Worm (Caenorhabditis elegans) whole organism, midembryonic: ENCODE results near the gene Y73B6BL.47.

Experiments
- T22C8.4 ChIP-seq: fragments of 200-800 bp; sonication (Bioruptor generic); IDR thresholded peaks from 2 replicates; pipeline ENCODE4 v1.3.6; 2022; ENCODE audit warnings: missing genetic modification characterization, missing compliant biosample characterization
- cog-1 ChIP-seq: sonication (generic microtip); optimal IDR thresholded peaks from 2 replicates; lab custom pipeline; 2016; ENCODE audit warnings: missing genetic modification characterization, missing compliant biosample characterization
- flt-1 ChIP-seq: fragments of 200-800 bp; sonication (Bioruptor generic); IDR thresholded peaks from 2 replicates; pipeline ENCODE4 v1.3.6; 2022; ENCODE audit warnings: missing genetic modification characterization, missing compliant biosample characterization
- klf-2 ChIP-seq: fragments of 200-800 bp; sonication (Bioruptor generic); conservative IDR thresholded peaks from 2 replicates; pipeline ENCODE4 v1.3.6; 2022; ENCODE audit warnings: missing genetic modification reagents, missing genetic modification characterization, missing compliant biosample characterization
- med-1 ChIP-seq: sonication (generic microtip); optimal IDR thresholded peaks from 2 replicates; lab custom pipeline; 2017; ENCODE audit warnings: missing genetic modification characterization, mild to moderate bottlenecking, missing compliant biosample characterization, antibody characterized with exemption, missing genetic modification reagents; ENCODE audit not compliant: insufficient read depth
- ref-1 ChIP-seq: fragments of 200-800 bp; sonication (Bioruptor generic); conservative IDR thresholded peaks from 2 replicates; pipeline ENCODE4 v1.3.6; 2022; ENCODE audit warnings: missing genetic modification reagents, missing genetic modification characterization, missing compliant biosample characterization
- tab-1 ChIP-seq: fragments of 200-800 bp; sonication (Bioruptor generic); IDR thresholded peaks from 2 replicates; pipeline ENCODE4 v1.3.6; 2022; ENCODE audit warnings: missing genetic modification characterization, missing compliant biosample characterization
- ztf-23 ChIP-seq: fragments of 200-800 bp; sonication (Bioruptor generic); IDR thresholded peaks from 2 replicates; pipeline ENCODE4 v1.3.6; 2022; ENCODE audit warnings: missing genetic modification reagents, missing genetic modification characterization, missing compliant biosample characterization
- ztf-29 ChIP-seq: fragments of 200-800 bp; sonication (Bioruptor generic); IDR thresholded peaks from 2 replicates; pipeline ENCODE4 v1.3.6; 2022; ENCODE audit warnings: missing genetic modification reagents, missing genetic modification characterization, missing compliant biosample characterization

Y73B6BL.47 gene

ce11 chrIV:6416553-6416952, 54.8 kb downstream of the Y73B6BL.47 start, which contains the start of gene Y73B6BL.22:
Gene Y73B6BL.22, minus strand, starts transcription at chrIV:6416653.
- TF ChIP-seq ztf-29 (GFP tag; lab: Robert Waterston, UW) (no peak), klf-2 (GFP tag; lab: Robert Waterston, UW) (no peak), tab-1 (GFP tag; lab: Robert Waterston, UW) (no peak), med-1 (GFP tag; lab: Kevin White, UChicago) (no peak), cog-1 (tag; lab: Kevin White, UChicago) (no peak), flt-1 (GFP tag; lab: Robert Waterston, UW) (no peak), T22C8.4 (no peak)

- TF ChIP-seq klf-2 (GFP tag; lab: Robert Waterston, UW) (no peak), ztf-23 (GFP tag; lab: Robert Waterston, UW) (no peak), ref-1 (GFP tag; lab: Robert Waterston, UW) (no peak), cog-1 (tag; lab: Kevin White, UChicago) (no peak), tab-1 (GFP tag; lab: Robert Waterston, UW) (no peak), ztf-29 (GFP tag; lab: Robert Waterston, UW) (no peak), med-1 (GFP tag; lab: Kevin White, UChicago) (no peak), T22C8.4 (no peak), flt-1 (GFP tag; lab: Robert Waterston, UW) (no peak)
These were observed 55.8 kb downstream of the Y73B6BL.47 start for ce11 chrIV:6417612-6418011.
